Worm (Caenorhabditis elegans) whole organism, L4 larva: ENCODE data around the gene wdr-31.

ENCODE experiments used
- dmd-8 ChIP-seq: fragments of 200-800 bp; sonication (Bioruptor generic); IDR thresholded peaks from 2 replicates; pipeline ENCODE4 v1.3.6; 2022; ENCODE audit warnings: missing genetic modification characterization, missing compliant biosample characterization
- egl-27 ChIP-seq: sonication (generic microtip); optimal IDR thresholded peaks from 3 replicates; lab custom pipeline; 2017; ENCODE audit warnings: missing biosample characterization, missing genetic modification reagents, missing genetic modification characterization
- fkh-10 ChIP-seq: fragments of 150-350 bp; optimal IDR thresholded peaks from 2 replicates; lab custom pipeline; 2014; ENCODE audit warnings: missing biosample characterization, missing genetic modification reagents, missing genetic modification characterization
- fos-1 ChIP-seq: fragments of 150-350 bp; optimal IDR thresholded peaks from 2 replicates; lab custom pipeline; 2014; ENCODE audit warnings: missing biosample characterization, missing genetic modification characterization
- jun-1 ChIP-seq: fragments of 150-350 bp; optimal IDR thresholded peaks from 2 replicates; lab custom pipeline; 2014; ENCODE audit warnings: missing biosample characterization, missing genetic modification reagents, missing genetic modification characterization
- lin-13 ChIP-seq: fragments of 150-350 bp; optimal IDR thresholded peaks from 2 replicates; lab custom pipeline; 2014; ENCODE audit warnings: missing biosample characterization, missing genetic modification reagents, missing genetic modification characterization
- nhr-48 ChIP-seq: sonication (generic microtip); optimal IDR thresholded peaks from 2 replicates; lab custom pipeline; 2016; ENCODE audit warnings: mild to moderate bottlenecking, missing genetic modification characterization, missing compliant biosample characterization
- pha-4 ChIP-seq, 2 experiments: fragments of 150-350 bp in 1 of 2; fragments of 200-800 bp in 1 of 2; sonication (Bioruptor generic) in 1 of 2; IDR thresholded peaks in 1 of 2; optimal IDR thresholded peaks in 1 of 2; 2 replicates each; pipeline versions ENCODE4 v1.3.6 to Lab custom; 2014 to 2022; ENCODE audit warnings: missing genetic modification characterization in 2 of 2, missing genetic modification reagents in 2 of 2, missing biosample characterization in 1 of 2, missing compliant biosample characterization in 1 of 2
- set-16 ChIP-seq: fragments of 200-800 bp; sonication (Bioruptor generic); IDR thresholded peaks from 2 replicates; pipeline ENCODE4 v1.3.6; 2022; ENCODE audit warnings: missing genetic modification reagents, missing genetic modification characterization, missing compliant biosample characterization
- snpc-4 ChIP-seq: fragments of 150-350 bp; optimal IDR thresholded peaks from 2 replicates; lab custom pipeline; 2014; ENCODE audit warnings: missing biosample characterization, missing genetic modification characterization
- vab-7 ChIP-seq: fragments of 200-800 bp; sonication (Bioruptor generic); IDR thresholded peaks from 2 replicates; pipeline ENCODE4 v1.3.6; 2022; ENCODE audit warnings: missing genetic modification reagents, missing genetic modification characterization, missing compliant biosample characterization

ce11 chrII:2734266-2734665 is 826 bp downstream of the wdr-31 start:
- TF ChIP-seq dmd-8 (no peak), egl-27 (tag; lab: Kevin White, UChicago) (no peak), fos-1 (tag; lab: Kevin White, UChicago) (no peak), lin-13 (GFP tag; lab: Kevin White, UChicago) (no peak), pha-4 (GFP tag; IDR thresholded peaks at IDR 0.05; lab: Robert Waterston, UW) (no peak), pha-4 (tag; optimal IDR thresholded peaks at IDR 0.05; lab: Kevin White, UChicago) (no peak), snpc-4 (no peak), set-16 (no peak), nhr-48 (no peak), jun-1 (no peak), vab-7 (GFP tag; lab: Robert Waterston, UW) (no peak), fkh-10 (no peak)
